Worm (Caenorhabditis elegans) whole organism, mixed stage, embryonic: ENCODE data around the gene str-225.

Source experiments
- M03D4.4 ChIP-seq: sonication (generic microtip); optimal IDR thresholded peaks from 2 replicates; lab custom pipeline; 2017; ENCODE audit warnings: mild to moderate bottlenecking, missing genetic modification characterization, missing compliant biosample characterization
- bed-3 ChIP-seq: fragments of 200-800 bp; sonication (Bioruptor generic); optimal IDR thresholded peaks from 3 replicates; lab custom pipeline; 2018; ENCODE audit warnings: mild to moderate bottlenecking, missing genetic modification characterization, moderate library complexity, missing compliant biosample characterization
- blmp-1 ChIP-seq: fragments of 150-350 bp; optimal IDR thresholded peaks from 2 replicates; lab custom pipeline; 2014; ENCODE audit warnings: missing biosample characterization, missing genetic modification characterization
- ceh-39 ChIP-seq: fragments of 150-350 bp; optimal IDR thresholded peaks from 2 replicates; lab custom pipeline; 2014; ENCODE audit warnings: missing biosample characterization, missing genetic modification characterization
- ceh-43 ChIP-seq: fragments of 200-800 bp; sonication (Bioruptor generic); optimal IDR thresholded peaks from 2 replicates; lab custom pipeline; 2018; ENCODE audit warnings: mild to moderate bottlenecking, missing genetic modification characterization, moderate library complexity, missing compliant biosample characterization
- ceh-83 ChIP-seq: fragments of 200-800 bp; sonication (Bioruptor generic); optimal IDR thresholded peaks from 2 replicates; lab custom pipeline; 2018; ENCODE audit warnings: mild to moderate bottlenecking, missing genetic modification characterization, missing compliant biosample characterization
- ces-1 ChIP-seq: fragments of 150-350 bp; optimal IDR thresholded peaks from 2 replicates; lab custom pipeline; 2014; ENCODE audit warnings: missing biosample characterization, missing genetic modification reagents, missing genetic modification characterization
- cnd-1 ChIP-seq: fragments of 200-800 bp; sonication (Bioruptor generic); optimal IDR thresholded peaks from 2 replicates; lab custom pipeline; 2018; ENCODE audit warnings: mild to moderate bottlenecking, missing genetic modification characterization, missing compliant biosample characterization
- elt-1 ChIP-seq: sonication (generic microtip); optimal IDR thresholded peaks from 2 replicates; lab custom pipeline; 2017; ENCODE audit warnings: missing genetic modification characterization, mild to moderate bottlenecking, missing compliant biosample characterization, antibody characterized with exemption, moderate library complexity, borderline replicate concordance; ENCODE audit not compliant: insufficient read depth
- flh-1 ChIP-seq: fragments of 200-800 bp; sonication (Bioruptor generic); optimal IDR thresholded peaks from 2 replicates; lab custom pipeline; 2018; ENCODE audit warnings: mild to moderate bottlenecking, missing genetic modification characterization, moderate library complexity, missing compliant biosample characterization
- hlh-1 ChIP-seq: fragments of 150-350 bp; optimal IDR thresholded peaks from 2 replicates; lab custom pipeline; 2014; ENCODE audit warnings: missing biosample characterization, missing genetic modification reagents, missing genetic modification characterization
- lin-13 ChIP-seq: fragments of 150-350 bp; optimal IDR thresholded peaks from 2 replicates; lab custom pipeline; 2014; ENCODE audit warnings: missing biosample characterization, missing genetic modification characterization
- lin-32 ChIP-seq: fragments of 200-800 bp; sonication (Bioruptor generic); optimal IDR thresholded peaks from 2 replicates; lab custom pipeline; 2018; ENCODE audit warnings: mild to moderate bottlenecking, missing genetic modification characterization, missing compliant biosample characterization
- lsy-2 ChIP-seq: fragments of 150-350 bp; optimal IDR thresholded peaks from 2 replicates; lab custom pipeline; 2014; ENCODE audit warnings: missing biosample characterization, missing genetic modification characterization
- mab-5 ChIP-seq: fragments of 150-350 bp; optimal IDR thresholded peaks from 2 replicates; lab custom pipeline; 2014; ENCODE audit warnings: missing biosample characterization, missing genetic modification characterization
- mep-1 ChIP-seq: fragments of 150-350 bp; optimal IDR thresholded peaks from 2 replicates; lab custom pipeline; 2017; ENCODE audit warnings: missing biosample characterization, missing genetic modification reagents, missing genetic modification characterization, inconsistent platforms
- nhr-12 ChIP-seq: fragments of 150-350 bp; optimal IDR thresholded peaks from 2 replicates; lab custom pipeline; 2014; ENCODE audit warnings: missing biosample characterization, missing genetic modification characterization
- nhr-2 ChIP-seq: fragments of 150-350 bp; optimal IDR thresholded peaks from 2 replicates; lab custom pipeline; 2014; ENCODE audit warnings: missing biosample characterization, missing genetic modification characterization
- nhr-237 ChIP-seq: fragments of 150-350 bp; optimal IDR thresholded peaks from 2 replicates; lab custom pipeline; 2014; ENCODE audit warnings: missing biosample characterization, missing genetic modification characterization
- nhr-28 ChIP-seq: fragments of 150-350 bp; optimal IDR thresholded peaks from 2 replicates; lab custom pipeline; 2014; ENCODE audit warnings: missing biosample characterization, missing genetic modification characterization
- nhr-76 ChIP-seq: sonication (generic microtip); optimal IDR thresholded peaks from 2 replicates; lab custom pipeline; 2017; ENCODE audit warnings: missing biosample characterization, missing genetic modification characterization
- pha-4 ChIP-seq: fragments of 150-350 bp; optimal IDR thresholded peaks from 2 replicates; lab custom pipeline; 2018; ENCODE audit warnings: missing biosample characterization, missing genetic modification reagents, missing genetic modification characterization
- sem-2 ChIP-seq: fragments of 200-800 bp; sonication (Bioruptor generic); optimal IDR thresholded peaks from 2 replicates; lab custom pipeline; 2018; ENCODE audit warnings: mild to moderate bottlenecking, missing genetic modification characterization, missing compliant biosample characterization
- snpc-4 ChIP-seq: fragments of 150-350 bp; optimal IDR thresholded peaks from 2 replicates; lab custom pipeline; 2014; ENCODE audit warnings: missing biosample characterization, missing genetic modification characterization
- sptf-1 ChIP-seq: sonication (generic microtip); optimal IDR thresholded peaks from 2 replicates; lab custom pipeline; 2017; ENCODE audit warnings: mild to moderate bottlenecking, missing genetic modification characterization, moderate library complexity, missing compliant biosample characterization
- tbx-8 ChIP-seq: fragments of 200-800 bp; sonication (Bioruptor generic); optimal IDR thresholded peaks from 2 replicates; lab custom pipeline; 2018; ENCODE audit warnings: mild to moderate bottlenecking, missing genetic modification characterization, moderate library complexity, missing compliant biosample characterization
- unc-120 ChIP-seq: sonication (generic microtip); optimal IDR thresholded peaks from 2 replicates; lab custom pipeline; 2017; ENCODE audit warnings: missing genetic modification characterization, missing compliant biosample characterization; ENCODE audit not compliant: poor library complexity, severe bottlenecking
- unc-39 ChIP-seq: fragments of 150-350 bp; optimal IDR thresholded peaks from 2 replicates; lab custom pipeline; 2014; ENCODE audit warnings: missing biosample characterization, missing genetic modification characterization
- unc-62 ChIP-seq: fragments of 150-350 bp; optimal IDR thresholded peaks from 2 replicates; lab custom pipeline; 2014; ENCODE audit warnings: missing biosample characterization, missing genetic modification reagents, missing genetic modification characterization
- zip-8 ChIP-seq: fragments of 150-350 bp; optimal IDR thresholded peaks from 2 replicates; lab custom pipeline; 2014; ENCODE audit warnings: missing biosample characterization, missing genetic modification characterization

Gene str-225

DNA sequence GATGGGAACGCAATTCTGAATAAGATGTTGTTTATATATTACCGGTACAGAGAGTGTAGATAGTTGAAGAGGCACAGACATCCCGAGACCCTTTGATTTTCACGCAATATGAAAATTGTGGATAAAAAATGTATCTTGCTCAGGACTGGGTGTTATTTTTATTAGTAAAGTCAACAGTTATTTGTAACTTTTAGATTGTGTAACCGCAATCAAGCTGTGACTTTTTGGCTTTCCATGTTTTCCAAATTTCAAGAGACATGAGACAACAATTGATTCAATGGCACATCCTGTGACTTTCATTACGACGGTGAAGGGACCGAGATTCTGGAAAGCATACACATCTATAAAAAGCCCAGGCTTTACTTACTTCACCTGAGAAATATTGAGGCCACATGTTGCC is 31.4 kb upstream of the str-225 start:
- TF ChIP-seq mep-1 (no peak), nhr-12 (tag; lab: Kevin White, UChicago) (no peak), ceh-39 (tag; lab: Kevin White, UChicago) (no peak), snpc-4 (tag; lab: Kevin White, UChicago) (no peak), hlh-1 (tag; lab: Kevin White, UChicago) (no peak), lin-32 (GFP tag; lab: Kevin White, UChicago) (no peak), ceh-83 (GFP tag; lab: Kevin White, UChicago) (no peak), mab-5 (tag; lab: Kevin White, UChicago) (no peak)

- TF ChIP-seq unc-62 (no peak), sem-2 (no peak), elt-1 (tag; lab: Kevin White, UChicago) (no peak), nhr-12 (tag; lab: Kevin White, UChicago) (no peak)
Measured at ce11 chrV:3477496-3477895, 30.1 kb upstream of the str-225 start, which contains the start of gene srbc-31. TSS of gene srbc-31 (minus strand) at chrV:3477596.

- no peak for TF ChIP-seq ceh-39 (tag; lab: Kevin White, UChicago)
- TF ChIP-seq bed-3, result no peak
- no peak for TF ChIP-seq flh-1 (GFP tag; lab: Kevin White, UChicago)
- no peak for TF ChIP-seq nhr-76
- TF ChIP-seq mab-5 (tag; lab: Kevin White, UChicago), result no peak
- TF ChIP-seq snpc-4 (tag; lab: Kevin White, UChicago), result no peak
- no peak for TF ChIP-seq ces-1 (GFP tag; lab: Kevin White, UChicago)
- TF ChIP-seq pha-4 (tag; lab: Kevin White, UChicago), result no peak
- TF ChIP-seq unc-39 (tag; lab: Kevin White, UChicago), result no peak
- no peak for TF ChIP-seq zip-8 (tag; lab: Kevin White, UChicago)
- TF ChIP-seq lin-13 (tag; lab: Kevin White, UChicago), result no peak
Measured at ce11 chrV:3480346-3480745, 27.3 kb upstream of the str-225 start, which contains the start of gene srbc-30. TSS of gene srbc-30 (minus strand) at chrV:3480446.

ce11 chrV:3482550-3483002 is 25.0 kb upstream of the str-225 start, which contains the start of gene lys-7:
TSS of gene lys-7 (minus strand) at chrV:3482600.
- no peak for TF ChIP-seq sem-2
- TF ChIP-seq, all 35 proteins: peak for 0

DNA sequence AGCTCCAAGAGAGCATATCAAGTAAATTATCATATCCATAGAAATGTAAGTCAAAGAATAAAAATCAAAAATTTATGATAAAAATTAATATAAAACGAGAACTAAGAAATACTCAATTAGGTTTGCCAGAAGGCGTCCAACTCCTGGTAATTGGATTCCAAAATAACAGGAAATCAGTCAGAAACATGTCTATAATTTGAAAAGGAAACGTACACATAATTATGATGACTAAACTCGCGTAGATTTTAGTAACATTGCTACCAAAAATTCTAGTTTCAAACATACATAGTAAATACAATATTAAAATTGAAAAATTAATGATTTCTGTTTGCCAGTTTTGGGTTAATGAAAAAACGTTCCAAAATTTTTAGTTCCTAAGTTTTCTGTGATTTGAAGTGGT is 22.9 kb upstream of the str-225 start, which contains the start of gene srbc-33:
Gene srbc-33, minus strand, starts transcription at position 101 of the 400 bp plus-strand sequence.
- no peak for TF ChIP-seq M03D4.4 (tag; lab: Kevin White, UChicago)
- TF ChIP-seq ceh-83 (GFP tag; lab: Kevin White, UChicago), result no peak
- TF ChIP-seq tbx-8 (GFP tag; lab: Kevin White, UChicago), result no peak
- no peak for TF ChIP-seq ces-1 (GFP tag; lab: Kevin White, UChicago)
- TF ChIP-seq blmp-1, result no peak
- no peak for TF ChIP-seq unc-39 (tag; lab: Kevin White, UChicago)
- no peak for TF ChIP-seq flh-1 (GFP tag; lab: Kevin White, UChicago)
- TF ChIP-seq nhr-12 (tag; lab: Kevin White, UChicago), result no peak
- no peak for TF ChIP-seq nhr-28 (tag; lab: Kevin White, UChicago)
- TF ChIP-seq lin-32 (GFP tag; lab: Kevin White, UChicago), result no peak
- TF ChIP-seq lsy-2 (tag; lab: Kevin White, UChicago), result no peak

DNA sequence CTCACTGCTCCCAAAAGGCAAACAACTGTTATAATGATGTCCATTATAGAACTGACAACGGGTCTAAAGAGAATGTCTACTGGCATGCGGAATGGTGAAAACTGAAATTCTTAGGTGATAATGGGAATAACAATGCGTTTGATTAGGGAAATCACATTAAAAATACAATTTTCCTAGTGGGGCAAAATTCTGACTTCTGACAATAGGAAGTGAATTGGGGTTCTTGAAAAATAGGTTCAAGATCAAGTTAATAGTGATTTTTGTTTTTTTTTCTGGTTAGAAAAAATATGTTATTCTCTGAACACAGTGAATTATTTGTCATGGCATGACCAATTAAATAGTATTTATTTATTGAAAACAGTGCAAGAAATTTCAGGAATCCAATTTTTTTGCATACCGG is 20.8 kb upstream of the str-225 start, which contains the start of gene srbc-32:
Gene srbc-32, minus strand, starts transcription at position 101 of the 400 bp plus-strand sequence.
- TF ChIP-seq pha-4 (tag; lab: Kevin White, UChicago) (no peak), tbx-8 (GFP tag; lab: Kevin White, UChicago) (no peak), sptf-1 (tag; lab: Kevin White, UChicago) (no peak), lsy-2 (tag; lab: Kevin White, UChicago) (no peak)

DNA sequence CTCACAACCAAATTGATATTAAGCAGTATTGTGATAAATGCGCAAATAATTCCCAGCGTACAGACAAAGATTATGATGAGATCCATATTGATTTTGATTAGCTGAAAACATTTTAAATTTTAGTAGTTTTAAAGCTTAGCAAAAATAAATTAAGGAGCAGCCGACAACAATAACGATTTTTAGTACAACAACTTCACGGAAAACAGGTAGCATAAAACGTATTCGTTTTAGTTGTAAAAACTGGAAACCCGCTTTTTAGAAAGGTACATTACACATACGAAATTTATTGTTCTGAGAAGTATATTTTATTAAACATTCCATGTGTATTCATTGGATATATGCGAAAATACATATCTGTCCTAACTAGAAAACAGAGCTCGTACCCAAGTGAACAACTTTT is 17.2 kb upstream of the str-225 start, which contains the start of gene srbc-36:
Gene srbc-36, minus strand, starts transcription at position 101 of the 400 bp plus-strand sequence.
- TF ChIP-seq zip-8 (tag; lab: Kevin White, UChicago) (no peak), nhr-28 (tag; lab: Kevin White, UChicago) (no peak), M03D4.4 (tag; lab: Kevin White, UChicago) (no peak), nhr-76 (no peak), flh-1 (GFP tag; lab: Kevin White, UChicago) (no peak), blmp-1 (no peak), ces-1 (GFP tag; lab: Kevin White, UChicago) (no peak), hlh-1 (tag; lab: Kevin White, UChicago) (no peak), lin-32 (GFP tag; lab: Kevin White, UChicago) (no peak), pha-4 (tag; lab: Kevin White, UChicago) (no peak), nhr-237 (tag; lab: Kevin White, UChicago) (no peak), ceh-43 (GFP tag; lab: Kevin White, UChicago) (no peak), lsy-2 (tag; lab: Kevin White, UChicago) (no peak), unc-120 (tag; lab: Kevin White, UChicago) (no peak), cnd-1 (tag; lab: Kevin White, UChicago) (no peak), nhr-2 (tag; lab: Kevin White, UChicago) (no peak), ceh-39 (tag; lab: Kevin White, UChicago) (no peak), mab-5 (tag; lab: Kevin White, UChicago) (no peak)
